Fruit fly (Drosophila melanogaster): ENCODE measurements around the gene Tsp26A.
A peak's percentile ranks its signal among the peaks of the same experiment; 100 is the strongest.

The Tsp26A gene

dm6 chr2L:6006508-6007232 is 6.6 kb downstream of the Tsp26A start, which contains the start of gene Gal:
Gene Gal, minus strand, starts transcription at chr2L:6006827.
- TF ChIP-seq Vsx2 (GFP tag; optimal IDR thresholded peaks at IDR 0.05; ENCODE audit: partially characterized antibody) (peak; percentile 3), Abd-B (GFP tag; optimal IDR thresholded peaks at IDR 0.05) (no peak)

- no peak for TF ChIP-seq Hr83 (GFP tag; optimal IDR thresholded peaks at IDR 0.05; ENCODE audit: poor library complexity, severe bottlenecking)
- no peak for TF ChIP-seq CrebA (GFP tag; optimal IDR thresholded peaks at IDR 0.05; ENCODE audit: borderline replicate concordance)
- TF ChIP-seq OdsH (GFP tag; optimal IDR thresholded peaks at IDR 0.05): no peak
- no peak for TF ChIP-seq rgr (GFP tag; optimal IDR thresholded peaks at IDR 0.05)
- TF ChIP-seq Hnf4 (GFP tag; optimal IDR thresholded peaks at IDR 0.05): no peak
- TF ChIP-seq Vsx2 (GFP tag; optimal IDR thresholded peaks at IDR 0.05; ENCODE audit: partially characterized antibody): no peak
- TF ChIP-seq jim (GFP tag; optimal IDR thresholded peaks at IDR 0.05): no peak
- TF ChIP-seq Mio (GFP tag; optimal IDR thresholded peaks at IDR 0.05): no peak
- no peak for TF ChIP-seq woc (GFP tag; optimal IDR thresholded peaks at IDR 0.05)
These were observed 12.5 kb downstream of the Tsp26A start, which contains the start of gene CG9098 for dm6 chr2L:6012303-6013070. Gene CG9098, minus strand, starts transcription at chr2L:6012338.

dm6 chr2L:6013071-6013417 is 13.0 kb downstream of the Tsp26A start:
- TF ChIP-seq jim (GFP tag; optimal IDR thresholded peaks at IDR 0.05): no peak
- TF ChIP-seq sv (GFP tag; optimal IDR thresholded peaks at IDR 0.05): no peak
- TF ChIP-seq Dfd (GFP tag; optimal IDR thresholded peaks at IDR 0.05): no peak

dm6 chr2L:6019352-6020131 is 19.5 kb downstream of the Tsp26A start, which contains the start of gene H2.0:
Gene H2.0, minus strand, starts transcription at chr2L:6019402.
- TF ChIP-seq h (GFP tag; optimal IDR thresholded peaks at IDR 0.05) (peak; percentile 72), br (GFP tag; optimal IDR thresholded peaks at IDR 0.05) (peak; percentile 52), Abd-B (GFP tag; optimal IDR thresholded peaks at IDR 0.05) (no peak), dsf (GFP tag; optimal IDR thresholded peaks at IDR 0.05; ENCODE audit: borderline replicate concordance) (no peak), rgr (GFP tag; optimal IDR thresholded peaks at IDR 0.05) (peak; percentile 36), OdsH (GFP tag; optimal IDR thresholded peaks at IDR 0.05) (peak; percentile 56), Sp1 (GFP tag; optimal IDR thresholded peaks at IDR 0.05) (peak; percentile 61), Dif (GFP tag; optimal IDR thresholded peaks at IDR 0.05; ENCODE audit: partially characterized antibody) (peak; percentile 39), dmrt93B (GFP tag; optimal IDR thresholded peaks at IDR 0.05) (peak; percentile 26), fru (GFP tag; optimal IDR thresholded peaks at IDR 0.05) (peak; percentile 52), Mio (GFP tag; optimal IDR thresholded peaks at IDR 0.05) (no peak), CrebA (GFP tag; optimal IDR thresholded peaks at IDR 0.05; ENCODE audit: borderline replicate concordance) (no peak), psq (GFP tag; optimal IDR thresholded peaks at IDR 0.05) (peak; percentile 25), HLH106 (tag; optimal IDR thresholded peaks at IDR 0.05) (peak; percentile 50), ey (GFP tag; optimal IDR thresholded peaks at IDR 0.05) (peak; percentile 47), woc (GFP tag; optimal IDR thresholded peaks at IDR 0.05) (peak; percentile 48)

dm6 chr2L:6020535-6020934 is 20.5 kb downstream of the Tsp26A start, which contains the start of gene CG13996:
Gene CG13996, plus strand, starts transcription at chr2L:6020835.
- TF ChIP-seq Jra (GFP tag; optimal IDR thresholded peaks at IDR 0.05) (no peak), psq (GFP tag; optimal IDR thresholded peaks at IDR 0.05) (no peak)

dm6 chr2L:6022793-6023192 is 22.8 kb downstream of the Tsp26A start:
- TF ChIP-seq psq (GFP tag; optimal IDR thresholded peaks at IDR 0.05) (peak; percentile 58), CG9705 (GFP tag; optimal IDR thresholded peaks at IDR 0.05) (peak; percentile 63), foxo (GFP tag; optimal IDR thresholded peaks at IDR 0.05) (peak in 1 of 2 experiments; percentile 83), Sp1 (GFP tag; optimal IDR thresholded peaks at IDR 0.05) (peak; percentile 55), sv (GFP tag; optimal IDR thresholded peaks at IDR 0.05) (no peak), dmrt93B (GFP tag; optimal IDR thresholded peaks at IDR 0.05) (peak; percentile 73), CG32264 (GFP tag; optimal IDR thresholded peaks at IDR 0.05) (no peak), N (GFP tag; optimal IDR thresholded peaks at IDR 0.05) (no peak), OdsH (GFP tag; optimal IDR thresholded peaks at IDR 0.05) (peak; percentile 25), ey (GFP tag; optimal IDR thresholded peaks at IDR 0.05) (peak; percentile 10), fru (GFP tag; optimal IDR thresholded peaks at IDR 0.05) (peak; percentile 72), HLH106 (tag; optimal IDR thresholded peaks at IDR 0.05) (peak; percentile 81), sage (GFP tag; optimal IDR thresholded peaks at IDR 0.05) (peak; percentile 15), rgr (GFP tag; optimal IDR thresholded peaks at IDR 0.05) (peak; percentile 57), h (GFP tag; optimal IDR thresholded peaks at IDR 0.05) (peak; percentile 74)

All from whole organism, wandering third instar larva.